Worm (Caenorhabditis elegans) whole organism, mixed stage, embryonic: ENCODE results near the gene ZK1128.3.

ENCODE experiments used
- M03D4.4 ChIP-seq: sonication (generic microtip); optimal IDR thresholded peaks from 2 replicates; lab custom pipeline; 2017; ENCODE audit warnings: mild to moderate bottlenecking, missing genetic modification characterization, missing compliant biosample characterization
- bed-3 ChIP-seq: fragments of 200-800 bp; sonication (Bioruptor generic); optimal IDR thresholded peaks from 3 replicates; lab custom pipeline; 2018; ENCODE audit warnings: mild to moderate bottlenecking, missing genetic modification characterization, moderate library complexity, missing compliant biosample characterization
- blmp-1 ChIP-seq: fragments of 150-350 bp; optimal IDR thresholded peaks from 2 replicates; lab custom pipeline; 2014; ENCODE audit warnings: missing biosample characterization, missing genetic modification characterization
- ceh-39 ChIP-seq: fragments of 150-350 bp; optimal IDR thresholded peaks from 2 replicates; lab custom pipeline; 2014; ENCODE audit warnings: missing biosample characterization, missing genetic modification characterization
- ceh-43 ChIP-seq: fragments of 200-800 bp; sonication (Bioruptor generic); optimal IDR thresholded peaks from 2 replicates; lab custom pipeline; 2018; ENCODE audit warnings: mild to moderate bottlenecking, missing genetic modification characterization, moderate library complexity, missing compliant biosample characterization
- ceh-83 ChIP-seq: fragments of 200-800 bp; sonication (Bioruptor generic); optimal IDR thresholded peaks from 2 replicates; lab custom pipeline; 2018; ENCODE audit warnings: mild to moderate bottlenecking, missing genetic modification characterization, missing compliant biosample characterization
- ces-1 ChIP-seq: fragments of 150-350 bp; optimal IDR thresholded peaks from 2 replicates; lab custom pipeline; 2014; ENCODE audit warnings: missing biosample characterization, missing genetic modification reagents, missing genetic modification characterization
- cnd-1 ChIP-seq: fragments of 200-800 bp; sonication (Bioruptor generic); optimal IDR thresholded peaks from 2 replicates; lab custom pipeline; 2018; ENCODE audit warnings: mild to moderate bottlenecking, missing genetic modification characterization, missing compliant biosample characterization
- drap-1 ChIP-seq: fragments of 200-800 bp; sonication (Bioruptor generic); optimal IDR thresholded peaks from 3 replicates; lab custom pipeline; 2018; ENCODE audit warnings: mild to moderate bottlenecking, missing genetic modification characterization, missing compliant biosample characterization
- elt-1 ChIP-seq: sonication (generic microtip); optimal IDR thresholded peaks from 2 replicates; lab custom pipeline; 2017; ENCODE audit warnings: missing genetic modification characterization, mild to moderate bottlenecking, missing compliant biosample characterization, antibody characterized with exemption, moderate library complexity, borderline replicate concordance; ENCODE audit not compliant: insufficient read depth
- elt-3 ChIP-seq: fragments of 150-350 bp; optimal IDR thresholded peaks from 2 replicates; lab custom pipeline; 2014; ENCODE audit warnings: missing biosample characterization, missing genetic modification characterization
- flh-1 ChIP-seq: fragments of 200-800 bp; sonication (Bioruptor generic); optimal IDR thresholded peaks from 2 replicates; lab custom pipeline; 2018; ENCODE audit warnings: mild to moderate bottlenecking, missing genetic modification characterization, moderate library complexity, missing compliant biosample characterization
- ham-2 ChIP-seq: fragments of 200-800 bp; sonication (Bioruptor generic); optimal IDR thresholded peaks from 2 replicates; lab custom pipeline; 2018; ENCODE audit warnings: mild to moderate bottlenecking, missing genetic modification characterization, missing compliant biosample characterization
- hlh-1 ChIP-seq: fragments of 150-350 bp; optimal IDR thresholded peaks from 2 replicates; lab custom pipeline; 2014; ENCODE audit warnings: missing biosample characterization, missing genetic modification reagents, missing genetic modification characterization
- lin-13 ChIP-seq: fragments of 150-350 bp; optimal IDR thresholded peaks from 2 replicates; lab custom pipeline; 2014; ENCODE audit warnings: missing biosample characterization, missing genetic modification characterization
- lin-32 ChIP-seq: fragments of 200-800 bp; sonication (Bioruptor generic); optimal IDR thresholded peaks from 2 replicates; lab custom pipeline; 2018; ENCODE audit warnings: mild to moderate bottlenecking, missing genetic modification characterization, missing compliant biosample characterization
- lsy-2 ChIP-seq: fragments of 150-350 bp; optimal IDR thresholded peaks from 2 replicates; lab custom pipeline; 2014; ENCODE audit warnings: missing biosample characterization, missing genetic modification characterization
- mab-5 ChIP-seq: fragments of 150-350 bp; optimal IDR thresholded peaks from 2 replicates; lab custom pipeline; 2014; ENCODE audit warnings: missing biosample characterization, missing genetic modification characterization
- mep-1 ChIP-seq: fragments of 150-350 bp; optimal IDR thresholded peaks from 2 replicates; lab custom pipeline; 2017; ENCODE audit warnings: missing biosample characterization, missing genetic modification reagents, missing genetic modification characterization, inconsistent platforms
- mls-2 ChIP-seq: sonication (generic microtip); optimal IDR thresholded peaks from 2 replicates; lab custom pipeline; 2016; ENCODE audit warnings: mild to moderate bottlenecking, missing genetic modification characterization, moderate library complexity, missing compliant biosample characterization
- nhr-12 ChIP-seq: fragments of 150-350 bp; optimal IDR thresholded peaks from 2 replicates; lab custom pipeline; 2014; ENCODE audit warnings: missing biosample characterization, missing genetic modification characterization
- nhr-2 ChIP-seq: fragments of 150-350 bp; optimal IDR thresholded peaks from 2 replicates; lab custom pipeline; 2014; ENCODE audit warnings: missing biosample characterization, missing genetic modification characterization
- nhr-237 ChIP-seq: fragments of 150-350 bp; optimal IDR thresholded peaks from 2 replicates; lab custom pipeline; 2014; ENCODE audit warnings: missing biosample characterization, missing genetic modification characterization
- nhr-28 ChIP-seq: fragments of 150-350 bp; optimal IDR thresholded peaks from 2 replicates; lab custom pipeline; 2014; ENCODE audit warnings: missing biosample characterization, missing genetic modification characterization
- nhr-76 ChIP-seq: sonication (generic microtip); optimal IDR thresholded peaks from 2 replicates; lab custom pipeline; 2017; ENCODE audit warnings: missing biosample characterization, missing genetic modification characterization
- pha-4 ChIP-seq: fragments of 150-350 bp; optimal IDR thresholded peaks from 2 replicates; lab custom pipeline; 2018; ENCODE audit warnings: missing biosample characterization, missing genetic modification reagents, missing genetic modification characterization
- sem-2 ChIP-seq: fragments of 200-800 bp; sonication (Bioruptor generic); optimal IDR thresholded peaks from 2 replicates; lab custom pipeline; 2018; ENCODE audit warnings: mild to moderate bottlenecking, missing genetic modification characterization, missing compliant biosample characterization
- snpc-4 ChIP-seq: fragments of 150-350 bp; optimal IDR thresholded peaks from 2 replicates; lab custom pipeline; 2014; ENCODE audit warnings: missing biosample characterization, missing genetic modification characterization
- sptf-1 ChIP-seq: sonication (generic microtip); optimal IDR thresholded peaks from 2 replicates; lab custom pipeline; 2017; ENCODE audit warnings: mild to moderate bottlenecking, missing genetic modification characterization, moderate library complexity, missing compliant biosample characterization
- tbx-8 ChIP-seq: fragments of 200-800 bp; sonication (Bioruptor generic); optimal IDR thresholded peaks from 2 replicates; lab custom pipeline; 2018; ENCODE audit warnings: mild to moderate bottlenecking, missing genetic modification characterization, moderate library complexity, missing compliant biosample characterization
- unc-120 ChIP-seq: sonication (generic microtip); optimal IDR thresholded peaks from 2 replicates; lab custom pipeline; 2017; ENCODE audit warnings: missing genetic modification characterization, missing compliant biosample characterization; ENCODE audit not compliant: poor library complexity, severe bottlenecking
- unc-39 ChIP-seq: fragments of 150-350 bp; optimal IDR thresholded peaks from 2 replicates; lab custom pipeline; 2014; ENCODE audit warnings: missing biosample characterization, missing genetic modification characterization
- unc-62 ChIP-seq: fragments of 150-350 bp; optimal IDR thresholded peaks from 2 replicates; lab custom pipeline; 2014; ENCODE audit warnings: missing biosample characterization, missing genetic modification reagents, missing genetic modification characterization
- zip-8 ChIP-seq: fragments of 150-350 bp; optimal IDR thresholded peaks from 2 replicates; lab custom pipeline; 2014; ENCODE audit warnings: missing biosample characterization, missing genetic modification characterization
- ztf-11 ChIP-seq: fragments of 150-350 bp; optimal IDR thresholded peaks from 2 replicates; lab custom pipeline; 2014; ENCODE audit warnings: missing biosample characterization, missing genetic modification characterization

Gene ZK1128.3

ce11 chrIII:10095377-10095776, 23.3 kb downstream of the ZK1128.3 start:
- no peak for TF ChIP-seq unc-39 (tag; lab: Kevin White, UChicago)
- TF ChIP-seq ztf-11, result no peak
- TF ChIP-seq unc-120 (tag; lab: Kevin White, UChicago), result no peak
- no peak for TF ChIP-seq nhr-237 (tag; lab: Kevin White, UChicago)
- no peak for TF ChIP-seq hlh-1 (tag; lab: Kevin White, UChicago)
- no peak for TF ChIP-seq blmp-1 (tag; lab: Kevin White, UChicago)

DNA sequence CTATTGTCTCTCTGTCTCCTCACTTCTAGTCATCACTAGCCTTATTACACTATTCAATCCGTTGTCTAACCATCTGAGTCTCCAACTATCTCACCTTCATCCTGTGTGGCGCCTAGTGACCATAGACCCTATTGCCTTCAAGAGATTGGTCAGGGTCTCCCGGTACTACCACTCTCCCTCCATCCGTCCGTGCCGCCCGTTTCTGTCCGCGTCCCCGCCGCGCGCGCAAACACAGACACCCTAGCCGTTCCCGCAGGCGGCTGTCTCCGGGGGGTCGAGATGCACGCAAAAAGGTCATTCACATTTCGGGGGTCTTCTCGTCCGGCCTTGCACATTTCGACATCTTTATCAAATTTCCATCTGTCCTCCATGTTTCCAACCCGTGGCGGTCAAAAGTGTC, 24.2 kb downstream of the ZK1128.3 start:
- peak; percentile 56 for TF ChIP-seq unc-120 (tag; lab: Kevin White, UChicago)
- TF ChIP-seq lin-32 (GFP tag; lab: Kevin White, UChicago), result no peak
- no peak for TF ChIP-seq unc-39 (tag; lab: Kevin White, UChicago)
- TF ChIP-seq elt-1 (tag; lab: Kevin White, UChicago), result no peak
- TF ChIP-seq elt-3 (tag; lab: Kevin White, UChicago), result no peak
- no peak for TF ChIP-seq blmp-1 (tag; lab: Kevin White, UChicago)
- TF ChIP-seq tbx-8 (GFP tag; lab: Kevin White, UChicago), result no peak
- TF ChIP-seq mep-1 (tag; lab: Kevin White, UChicago), result no peak
- TF ChIP-seq mab-5 (tag; lab: Kevin White, UChicago), result no peak
- TF ChIP-seq nhr-2 (tag; lab: Kevin White, UChicago), result peak; percentile 9
- no peak for TF ChIP-seq snpc-4 (tag; lab: Kevin White, UChicago)
- TF ChIP-seq nhr-76 (tag; lab: Kevin White, UChicago), result no peak
- no peak for TF ChIP-seq zip-8 (tag; lab: Kevin White, UChicago)
- TF ChIP-seq ham-2 (GFP tag; lab: Kevin White, UChicago), result peak; percentile 91
- no peak for TF ChIP-seq hlh-1 (tag; lab: Kevin White, UChicago)
- peak; percentile 28 for TF ChIP-seq drap-1 (GFP tag; lab: Kevin White, UChicago)
- TF ChIP-seq cnd-1 (tag; lab: Kevin White, UChicago), result peak; percentile 69
- TF ChIP-seq sem-2, result no peak
- TF ChIP-seq ceh-39, result no peak
- peak; percentile 3 for TF ChIP-seq unc-62 (GFP tag; lab: Kevin White, UChicago)
- TF ChIP-seq ceh-83 (GFP tag; lab: Kevin White, UChicago), result no peak
- peak; percentile 9 for TF ChIP-seq bed-3 (GFP tag; lab: Kevin White, UChicago)
- TF ChIP-seq M03D4.4 (tag; lab: Kevin White, UChicago), result peak; percentile 59
- no peak for TF ChIP-seq flh-1
- no peak for TF ChIP-seq ces-1 (GFP tag; lab: Kevin White, UChicago)
- TF ChIP-seq sptf-1, result peak; percentile 79
- TF ChIP-seq nhr-237 (tag; lab: Kevin White, UChicago), result no peak
- TF ChIP-seq pha-4 (tag; lab: Kevin White, UChicago), result peak; percentile 58
- TF ChIP-seq lin-13 (tag; lab: Kevin White, UChicago), result no peak
- no peak for TF ChIP-seq ztf-11
- no peak for TF ChIP-seq nhr-12 (tag; lab: Kevin White, UChicago)
- peak; percentile 21 for TF ChIP-seq lsy-2 (tag; lab: Kevin White, UChicago)
- peak; percentile 58 for TF ChIP-seq mls-2 (tag; lab: Kevin White, UChicago)
- no peak for TF ChIP-seq ceh-43 (GFP tag; lab: Kevin White, UChicago)
- TF ChIP-seq nhr-28 (tag; lab: Kevin White, UChicago), result no peak

- TF ChIP-seq lin-32 (GFP tag; lab: Kevin White, UChicago) (peak; percentile 2), nhr-2 (tag; lab: Kevin White, UChicago) (no peak)
- TF ChIP-seq, all 35 proteins: peak for 1
Measured at ce11 chrIII:10093093-10093492, 25.6 kb downstream of the ZK1128.3 start.

- TF ChIP-seq pha-4 (tag; lab: Kevin White, UChicago), result no peak
- TF ChIP-seq hlh-1 (tag; lab: Kevin White, UChicago), result no peak
- TF ChIP-seq unc-120 (tag; lab: Kevin White, UChicago), result no peak
- TF ChIP-seq sem-2, result no peak
- no peak for TF ChIP-seq snpc-4 (tag; lab: Kevin White, UChicago)
- no peak for TF ChIP-seq tbx-8 (GFP tag; lab: Kevin White, UChicago)
- TF ChIP-seq unc-39 (tag; lab: Kevin White, UChicago), result no peak
- TF ChIP-seq elt-1 (tag; lab: Kevin White, UChicago), result no peak
- TF ChIP-seq ceh-83 (GFP tag; lab: Kevin White, UChicago), result no peak
- TF ChIP-seq mab-5 (tag; lab: Kevin White, UChicago), result no peak
- no peak for TF ChIP-seq nhr-237 (tag; lab: Kevin White, UChicago)
- no peak for TF ChIP-seq lin-13 (tag; lab: Kevin White, UChicago)
- TF ChIP-seq ztf-11, result no peak
- TF ChIP-seq unc-62 (GFP tag; lab: Kevin White, UChicago), result no peak
Measured at ce11 chrIII:10090685-10091084, 28.0 kb downstream of the ZK1128.3 start, which contains the start of gene gtf-2H2C. TSS of gene gtf-2H2C (minus strand) at chrIII:10090785.
